Worm (Caenorhabditis elegans): ENCODE measurements around the gene F21C10.4.

DNA sequence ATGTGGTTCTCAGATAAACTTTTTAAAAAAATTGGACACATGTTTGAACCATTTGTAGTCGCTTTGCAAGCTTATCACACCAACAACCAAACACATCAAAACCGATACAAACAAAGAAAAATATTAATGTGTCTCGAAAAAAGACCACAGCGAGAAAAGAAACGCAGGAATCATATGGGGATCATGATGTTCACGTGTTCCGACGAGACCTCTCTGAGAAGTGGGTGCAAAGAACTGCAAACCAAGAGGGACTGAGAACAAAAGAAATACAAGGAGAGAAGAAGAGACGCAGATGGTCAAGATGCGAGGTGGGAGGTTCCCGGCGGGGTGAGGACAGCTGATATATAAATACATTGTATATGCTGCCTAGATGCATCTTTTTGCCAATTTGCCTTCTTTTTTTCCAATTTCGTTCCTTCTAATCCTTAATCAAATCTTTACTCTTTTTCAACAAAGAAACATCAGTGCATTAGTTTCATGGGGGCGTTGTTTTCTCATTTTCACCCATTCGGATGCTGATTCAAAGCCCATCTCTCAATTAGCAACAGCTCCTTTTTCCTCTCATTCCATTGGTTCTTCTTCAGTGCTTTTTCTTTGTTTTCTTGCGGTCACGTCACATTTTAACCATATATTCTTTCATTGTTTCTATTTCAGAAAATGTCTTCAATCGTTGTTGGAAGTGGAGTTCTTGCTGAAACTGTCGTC is 30.7 kb upstream of the F21C10.4 start, which contains the start of gene F21C10.10:
- TF ChIP-seq nhr-28 (tag; optimal IDR thresholded peaks at IDR 0.05): no peak
- peak; percentile 57 for TF ChIP-seq tbx-2 (tag; optimal IDR thresholded peaks at IDR 0.05)
- TF ChIP-seq unc-62 (GFP tag; optimal IDR thresholded peaks at IDR 0.05): peak; percentile 47
- no peak for TF ChIP-seq unc-39 (tag; optimal IDR thresholded peaks at IDR 0.05)
- TF ChIP-seq zag-1 (tag; optimal IDR thresholded peaks at IDR 0.05): no peak
- no peak for TF ChIP-seq daf-12 (tag; optimal IDR thresholded peaks at IDR 0.05)
- TF ChIP-seq fkh-10 (GFP tag; optimal IDR thresholded peaks at IDR 0.05): no peak
- TF ChIP-seq lin-15B (tag; optimal IDR thresholded peaks at IDR 0.05): no peak
- peak; percentile 41 for TF ChIP-seq lsy-12 (tag; optimal IDR thresholded peaks at IDR 0.05)
- no peak for TF ChIP-seq elt-1 (tag; optimal IDR thresholded peaks at IDR 0.05)
- no peak for TF ChIP-seq ztf-11 (tag; optimal IDR thresholded peaks at IDR 0.05)
- TF ChIP-seq aly-2 (tag; optimal IDR thresholded peaks at IDR 0.05): no peak
